Worm (Caenorhabditis elegans) whole organism, L3 larva: ENCODE measurements around the gene C16C8.25.

Experiments
- nhr-12 ChIP-seq: fragments of 150-350 bp; optimal IDR thresholded peaks from 2 replicates; lab custom pipeline; 2014; ENCODE audit warnings: missing biosample characterization, missing genetic modification characterization
- unc-39 ChIP-seq: sonication (generic microtip); optimal IDR thresholded peaks from 4 replicates; lab custom pipeline; 2017; ENCODE audit warnings: missing biosample characterization, missing genetic modification characterization

DNA sequence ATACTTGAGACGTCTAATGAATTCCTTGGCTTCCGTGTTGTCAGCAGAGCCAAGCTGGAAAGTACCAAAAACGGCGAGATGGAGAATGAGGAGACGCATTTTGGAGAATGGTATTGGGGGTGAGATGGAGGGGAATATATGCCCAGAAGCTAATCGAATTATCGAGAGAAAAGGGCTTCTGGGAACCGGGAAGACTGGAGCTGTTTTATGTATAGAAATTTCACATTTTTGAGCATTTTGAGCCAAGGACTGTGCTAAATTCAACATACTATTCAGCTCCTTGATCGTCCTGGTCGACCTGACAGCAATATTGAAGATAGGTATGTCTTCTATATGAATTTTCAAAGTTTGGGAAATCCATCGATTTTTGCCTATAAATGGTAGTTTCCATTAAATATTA, 11.0 kb downstream of the C16C8.25 start, which contains the start of gene C16C8.7:
- no peak for TF ChIP-seq unc-39
- no peak for TF ChIP-seq nhr-12
